Worm (Caenorhabditis elegans): ENCODE results near the gene ptr-24.

- TF ChIP-seq ztf-11 (tag; optimal IDR thresholded peaks at IDR 0.05), result no peak
- TF ChIP-seq unc-39 (tag; optimal IDR thresholded peaks at IDR 0.05), result no peak
- TF ChIP-seq elt-1 (tag; optimal IDR thresholded peaks at IDR 0.05; ENCODE audit: borderline replicate concordance, insufficient read depth), result no peak
- no peak for TF ChIP-seq mep-1 (tag; optimal IDR thresholded peaks at IDR 0.05)
- no peak for TF ChIP-seq pha-4 (tag; optimal IDR thresholded peaks at IDR 0.05)
- TF ChIP-seq unc-120 (tag; optimal IDR thresholded peaks at IDR 0.05; ENCODE audit: poor library complexity, severe bottlenecking), result peak; percentile 32
- TF ChIP-seq lsy-2 (tag; optimal IDR thresholded peaks at IDR 0.05), result no peak
- TF ChIP-seq elt-3 (tag; optimal IDR thresholded peaks at IDR 0.05), result no peak
- TF ChIP-seq mls-2 (tag; optimal IDR thresholded peaks at IDR 0.05), result no peak
- TF ChIP-seq nhr-237 (tag; optimal IDR thresholded peaks at IDR 0.05), result no peak
- TF ChIP-seq bed-3 (GFP tag; optimal IDR thresholded peaks at IDR 0.05), result no peak
- no peak for TF ChIP-seq flh-1 (GFP tag; optimal IDR thresholded peaks at IDR 0.05)
- TF ChIP-seq sptf-1 (tag; optimal IDR thresholded peaks at IDR 0.05), result no peak
Measured at ce11 chrX:13340970-13341369, 3.1 kb downstream of the ptr-24 start.
